Fruit fly (Drosophila melanogaster) whole organism, embryonic: ENCODE measurements around the gene CG15643.

Experiments
- Bgb ChIP-seq: fragments of 200-800 bp; sonication (Bioruptor generic); IDR thresholded peaks from 2 replicates; pipeline ENCODE4 v1.3.6; 2022; ENCODE audit warnings: missing biosample characterization, missing genetic modification characterization; ENCODE audit not compliant: partially characterized antibody
- C15 ChIP-seq: fragments of 200-800 bp; sonication (Bioruptor generic); IDR thresholded peaks from 3 replicates; pipeline ENCODE4 v1.3.6; 2022; ENCODE audit warnings: missing biosample characterization, missing genetic modification characterization
- CG10321 ChIP-seq: fragments of 200-800 bp; sonication (Bioruptor generic); IDR thresholded peaks from 2 replicates; pipeline ENCODE4 v1.3.6; 2022; ENCODE audit warnings: missing biosample characterization, missing genetic modification characterization
- CG12219 ChIP-seq: fragments of 200-800 bp; sonication (Bioruptor generic); optimal IDR thresholded peaks from 3 replicates; lab custom pipeline; 2018; ENCODE audit warnings: missing biosample characterization, mild to moderate bottlenecking, missing genetic modification characterization
- CG12236 ChIP-seq: fragments of 200-800 bp; sonication (Bioruptor generic); optimal IDR thresholded peaks from 2 replicates; lab custom pipeline; 2016; ENCODE audit warnings: missing biosample characterization, missing genetic modification characterization
- CG1233 ChIP-seq: fragments of 200-800 bp; sonication (Bioruptor generic); optimal IDR thresholded peaks from 4 replicates; lab custom pipeline; 2018; ENCODE audit warnings: missing biosample characterization, mild to moderate bottlenecking, missing genetic modification characterization
- CG13287 ChIP-seq: fragments of 200-800 bp; sonication (Bioruptor generic); IDR thresholded peaks from 2 replicates; pipeline ENCODE4 v1.3.6; 2022; ENCODE audit warnings: missing biosample characterization, missing genetic modification characterization; ENCODE audit not compliant: partially characterized antibody
- CG15269 ChIP-seq: fragments of 200-800 bp; sonication (Bioruptor generic); optimal IDR thresholded peaks from 2 replicates; lab custom pipeline; 2018; ENCODE audit warnings: missing biosample characterization, mild to moderate bottlenecking, missing genetic modification characterization, moderate library complexity
- CG15479 ChIP-seq: fragments of 200-800 bp; sonication (Bioruptor generic); optimal IDR thresholded peaks from 3 replicates; lab custom pipeline; 2019; ENCODE audit warnings: missing biosample characterization, mild to moderate bottlenecking, missing genetic modification characterization, moderate library complexity
- CG15696 ChIP-seq: fragments of 200-800 bp; sonication (Bioruptor generic); optimal IDR thresholded peaks from 2 replicates; lab custom pipeline; 2019; ENCODE audit warnings: missing biosample characterization, mild to moderate bottlenecking, missing genetic modification characterization, moderate library complexity
- CG1647 ChIP-seq: fragments of 200-800 bp; sonication (Bioruptor generic); optimal IDR thresholded peaks from 3 replicates; lab custom pipeline; 2016; ENCODE audit warnings: missing biosample characterization, missing genetic modification characterization
- CG16813 ChIP-seq: fragments of 200-800 bp; sonication (Bioruptor generic); IDR thresholded peaks from 3 replicates; pipeline ENCODE4 v1.3.6; 2022; ENCODE audit warnings: missing biosample characterization, missing genetic modification characterization; ENCODE audit not compliant: partially characterized antibody
- CG18262 ChIP-seq: fragments of 200-800 bp; optimal IDR thresholded peaks from 3 replicates; lab custom pipeline; 2019; ENCODE audit warnings: missing biosample characterization, mild to moderate bottlenecking, missing genetic modification characterization, moderate library complexity
- CG18764 ChIP-seq: fragments of 200-800 bp; sonication (Bioruptor generic); optimal IDR thresholded peaks from 3 replicates; lab custom pipeline; 2016; ENCODE audit warnings: missing biosample characterization, missing genetic modification characterization
- CG30431 ChIP-seq: fragments of 200-800 bp; sonication (Bioruptor generic); optimal IDR thresholded peaks from 2 replicates; lab custom pipeline; 2017; ENCODE audit warnings: missing biosample characterization, missing genetic modification characterization
- CG4820 ChIP-seq: fragments of 200-800 bp; sonication (Bioruptor generic); optimal IDR thresholded peaks from 3 replicates; lab custom pipeline; 2016; ENCODE audit warnings: missing biosample characterization, missing genetic modification characterization
- CoRest ChIP-seq: fragments of 200-800 bp; sonication (Bioruptor generic); optimal IDR thresholded peaks from 3 replicates; lab custom pipeline; 2018; ENCODE audit warnings: missing biosample characterization, mild to moderate bottlenecking, missing genetic modification characterization, moderate library complexity
- Dbx ChIP-seq: fragments of 200-800 bp; sonication (Bioruptor generic); IDR thresholded peaks from 3 replicates; pipeline ENCODE4 v1.3.6; 2022; ENCODE audit warnings: missing biosample characterization, missing genetic modification characterization
- Doc3 ChIP-seq: fragments of 200-800 bp; sonication (Bioruptor generic); IDR thresholded peaks from 3 replicates; pipeline ENCODE4 v1.3.6; 2022; ENCODE audit warnings: missing biosample characterization, missing genetic modification characterization; ENCODE audit not compliant: partially characterized antibody
- HmgD ChIP-seq: fragments of 200-800 bp; sonication (Bioruptor generic); optimal IDR thresholded peaks from 3 replicates; lab custom pipeline; 2016; ENCODE audit warnings: missing biosample characterization, missing genetic modification characterization
- HmgZ ChIP-seq: fragments of 200-800 bp; sonication (Bioruptor generic); optimal IDR thresholded peaks from 2 replicates; lab custom pipeline; 2018; ENCODE audit warnings: missing biosample characterization, mild to moderate bottlenecking, missing genetic modification characterization
- Lim3 ChIP-seq: fragments of 200-800 bp; sonication (Bioruptor generic); IDR thresholded peaks from 2 replicates; pipeline ENCODE4 v1.3.6; 2022; ENCODE audit warnings: missing biosample characterization, missing genetic modification characterization
- Myb ChIP-seq: fragments of 200-800 bp; sonication (Bioruptor generic); optimal IDR thresholded peaks from 2 replicates; lab custom pipeline; 2016; ENCODE audit warnings: missing biosample characterization, missing genetic modification characterization
- Opbp ChIP-seq: fragments of 200-800 bp; sonication (Bioruptor generic); IDR thresholded peaks from 3 replicates; pipeline ENCODE4 v1.3.6; 2022; ENCODE audit warnings: missing biosample characterization, missing genetic modification characterization; ENCODE audit not compliant: partially characterized antibody
- Sin3A ChIP-seq: fragments of >200 bp; optimal IDR thresholded peaks from 2 replicates; lab custom pipeline; 2018
- Sry-δ ChIP-seq: fragments of 200-800 bp; sonication (Bioruptor generic); optimal IDR thresholded peaks from 2 replicates; lab custom pipeline; 2016; ENCODE audit warnings: missing biosample characterization, missing genetic modification characterization
- Trl ChIP-seq, 3 experiments: fragments of >200 bp in 2 of 3; fragments of 200-800 bp in 1 of 3; sonication (Bioruptor generic) in 1 of 3; optimal IDR thresholded peaks; 2 replicates in 1 of 3; 3 replicates in 2 of 3; lab custom pipeline; 2016 to 2017; ENCODE audit warnings: missing biosample characterization in 1 of 3, missing genetic modification characterization in 1 of 3
- Vsx1 ChIP-seq: fragments of 200-800 bp; sonication (Bioruptor generic); optimal IDR thresholded peaks from 2 replicates; lab custom pipeline; 2017; ENCODE audit warnings: missing biosample characterization, mild to moderate bottlenecking, missing genetic modification characterization, missing genetic modification reagents
- ato ChIP-seq: fragments of 200-800 bp; sonication (Bioruptor generic); IDR thresholded peaks from 2 replicates; pipeline ENCODE4 v1.3.6; 2022; ENCODE audit warnings: missing biosample characterization, missing genetic modification characterization; ENCODE audit not compliant: partially characterized antibody
- br ChIP-seq: fragments of >200 bp; optimal IDR thresholded peaks from 2 replicates; lab custom pipeline; 2017
- disco-r ChIP-seq: fragments of 200-800 bp; sonication (Bioruptor generic); optimal IDR thresholded peaks from 2 replicates; lab custom pipeline; 2016; ENCODE audit warnings: missing biosample characterization, missing genetic modification characterization
- esg ChIP-seq: fragments of 200-800 bp; sonication (Bioruptor generic); conservative IDR thresholded peaks from 2 replicates; pipeline ENCODE4 v1.3.6; 2022; ENCODE audit warnings: missing biosample characterization, missing genetic modification characterization
- fu2 ChIP-seq: fragments of 200-800 bp; sonication (Bioruptor generic); optimal IDR thresholded peaks from 2 replicates; lab custom pipeline; 2016; ENCODE audit warnings: missing biosample characterization, missing genetic modification characterization
- gsb ChIP-seq: fragments of 200-800 bp; sonication (Bioruptor generic); IDR thresholded peaks from 2 replicates; pipeline ENCODE4 v1.3.6; 2022; ENCODE audit warnings: missing biosample characterization, missing genetic modification characterization
- hb ChIP-seq: fragments of 200-800 bp; sonication (Bioruptor generic); IDR thresholded peaks from 3 replicates; pipeline ENCODE4 v1.3.6; 2022; ENCODE audit warnings: missing biosample characterization, missing genetic modification characterization; ENCODE audit not compliant: partially characterized antibody
- inv ChIP-seq: fragments of 200-800 bp; sonication (Bioruptor generic); IDR thresholded peaks from 2 replicates; pipeline ENCODE4 v1.3.6; 2022; ENCODE audit warnings: missing biosample characterization, missing genetic modification characterization; ENCODE audit not compliant: partially characterized antibody
- jing ChIP-seq: fragments of 200-800 bp; sonication (Bioruptor generic); optimal IDR thresholded peaks from 2 replicates; lab custom pipeline; 2018; ENCODE audit warnings: missing biosample characterization, mild to moderate bottlenecking, missing genetic modification characterization
- nerfin-2 ChIP-seq: fragments of 200-800 bp; sonication (Bioruptor generic); IDR thresholded peaks from 2 replicates; pipeline ENCODE4 v1.3.6; 2022; ENCODE audit warnings: missing biosample characterization, missing genetic modification characterization; ENCODE audit not compliant: partially characterized antibody
- nom ChIP-seq: fragments of 200-800 bp; sonication (Bioruptor generic); optimal IDR thresholded peaks from 2 replicates; lab custom pipeline; 2017; ENCODE audit warnings: missing biosample characterization, missing genetic modification characterization, mild to moderate bottlenecking, moderate library complexity, missing genetic modification reagents
- pho ChIP-seq: fragments of 200-800 bp; sonication (Bioruptor generic); optimal IDR thresholded peaks from 2 replicates; lab custom pipeline; 2016; ENCODE audit warnings: missing biosample characterization, missing genetic modification characterization
- scrt ChIP-seq: fragments of 200-800 bp; sonication (Bioruptor generic); optimal IDR thresholded peaks from 2 replicates; lab custom pipeline; 2018; ENCODE audit warnings: missing biosample characterization, mild to moderate bottlenecking, missing genetic modification characterization, moderate library complexity
- shn ChIP-seq: fragments of 200-800 bp; sonication (Bioruptor generic); optimal IDR thresholded peaks from 3 replicates; lab custom pipeline; 2016; ENCODE audit warnings: missing biosample characterization, missing genetic modification characterization
- sim ChIP-seq: fragments of 200-800 bp; sonication (Bioruptor generic); IDR thresholded peaks from 2 replicates; pipeline ENCODE4 v1.3.6; 2022; ENCODE audit warnings: missing biosample characterization, missing genetic modification characterization
- vnd ChIP-seq: fragments of 200-800 bp; sonication (Bioruptor generic); IDR thresholded peaks from 3 replicates; pipeline ENCODE4 v1.3.6; 2022; ENCODE audit warnings: missing biosample characterization, missing genetic modification characterization; ENCODE audit not compliant: partially characterized antibody

CG15643 gene

dm6 chrX:15575557-15575956 is 3.6 kb upstream of the CG15643 start, which contains the start of gene CG42299 (continued):
- no peak for TF ChIP-seq shn
- TF ChIP-seq scrt (GFP tag; lab: Kevin White, UChicago): no peak
- peak; percentile 66 for TF ChIP-seq nerfin-2 (GFP tag; lab: Robert Waterston, UW)
- TF ChIP-seq hb (GFP tag; lab: Robert Waterston, UW): peak; percentile 66; the same call in 2 of the 3 replicates
- peak; percentile 32; the same call in 1 of the 2 replicates for TF ChIP-seq CG13287 (GFP tag; lab: Robert Waterston, UW)
- no peak for TF ChIP-seq br (lab: Kevin White, UChicago)
- no peak for TF ChIP-seq Lim3 (GFP tag; lab: Robert Waterston, UW)
- no peak for TF ChIP-seq gsb (GFP tag; lab: Robert Waterston, UW)
- TF ChIP-seq nom (GFP tag; lab: Kevin White, UChicago): no peak
- TF ChIP-seq CG30431 (GFP tag; lab: Kevin White, UChicago): no peak
- no peak for TF ChIP-seq CoRest (tag; lab: Kevin White, UChicago)
- TF ChIP-seq HmgD (GFP tag; lab: Kevin White, UChicago): no peak
- no peak for TF ChIP-seq CG12236 (GFP tag; lab: Kevin White, UChicago)
- TF ChIP-seq Sin3A (lab: Kevin White, UChicago): no peak
- TF ChIP-seq CG15696 (tag; lab: Kevin White, UChicago): no peak
- TF ChIP-seq Opbp (GFP tag; lab: Robert Waterston, UW): peak; percentile 77; the same call in 2 of the 3 replicates
- TF ChIP-seq Doc3 (GFP tag; lab: Robert Waterston, UW): 0 out of 3 replicates have a peak, but pooled peaks have one; percentile 11
- no peak for TF ChIP-seq CG18262 (tag; lab: Kevin White, UChicago)
- TF ChIP-seq CG15269: no peak
- TF ChIP-seq CG4820: no peak
- no peak for TF ChIP-seq disco-r (GFP tag; lab: Kevin White, UChicago)
- no peak for TF ChIP-seq Trl (optimal IDR thresholded peaks at IDR 0.05; lab: Kevin White, UChicago)
- TF ChIP-seq Trl (GFP tag; optimal IDR thresholded peaks at IDR 0.05; lab: Kevin White, UChicago): no peak
- TF ChIP-seq fu2 (GFP tag; lab: Kevin White, UChicago): no peak
- peak; percentile 31; the same call in 1 of the 2 replicates for TF ChIP-seq inv (GFP tag; lab: Robert Waterston, UW)
- TF ChIP-seq CG15479 (GFP tag; lab: Kevin White, UChicago): no peak
- peak; percentile 13 for TF ChIP-seq Sry-δ (GFP tag; lab: Kevin White, UChicago)
- no peak for TF ChIP-seq CG18764 (GFP tag; lab: Kevin White, UChicago)
- peak; percentile 43 for TF ChIP-seq Myb (GFP tag; lab: Kevin White, UChicago)
- no peak for TF ChIP-seq CG12219
- peak; percentile 60; the same call in 2 of the 3 replicates for TF ChIP-seq vnd
- no peak for TF ChIP-seq Vsx1
- no peak for TF ChIP-seq pho
- TF ChIP-seq Bgb (GFP tag; lab: Robert Waterston, UW): peak; percentile 59; the same call in 1 of the 2 replicates
- TF ChIP-seq jing: no peak
- TF ChIP-seq HmgZ (tag; lab: Kevin White, UChicago): no peak
- TF ChIP-seq CG16813: peak; percentile 48; the same call in 1 of the 3 replicates
- no peak for TF ChIP-seq CG1233 (GFP tag; lab: Kevin White, UChicago)
- no peak for TF ChIP-seq Dbx (GFP tag; lab: Robert Waterston, UW)
- TF ChIP-seq esg (GFP tag; lab: Robert Waterston, UW): no peak
- peak; percentile 57; the same call in 1 of the 2 replicates for TF ChIP-seq ato (GFP tag; lab: Robert Waterston, UW)
- TF ChIP-seq CG1647 (GFP tag; lab: Kevin White, UChicago): no peak
- no peak for TF ChIP-seq C15 (GFP tag; lab: Robert Waterston, UW)
- no peak for TF ChIP-seq sim (GFP tag; lab: Robert Waterston, UW)
- TF ChIP-seq CG10321 (GFP tag; lab: Robert Waterston, UW): no peak
